Worm (Caenorhabditis elegans) whole organism, young adult: ENCODE results near the gene ddl-2.
A peak's percentile ranks its signal among the peaks of the same experiment; 100 is the strongest.

Experiments
- B0019.2 ChIP-seq: fragments of 200-800 bp; sonication (Bioruptor generic); conservative IDR thresholded peaks from 2 replicates; pipeline ENCODE4 v1.3.6; 2022; ENCODE audit warnings: missing genetic modification reagents, missing genetic modification characterization, missing compliant biosample characterization
- F10E7.11 ChIP-seq: sonication (generic microtip); optimal IDR thresholded peaks from 2 replicates; lab custom pipeline; 2017; ENCODE audit warnings: mild to moderate bottlenecking, missing genetic modification characterization, moderate library complexity, missing compliant biosample characterization
- F22D6.2 ChIP-seq: sonication (generic microtip); optimal IDR thresholded peaks from 2 replicates; lab custom pipeline; 2016; ENCODE audit warnings: mild to moderate bottlenecking, missing genetic modification characterization, missing compliant biosample characterization
- F49E8.2 ChIP-seq: sonication (generic microtip); optimal IDR thresholded peaks from 3 replicates; lab custom pipeline; 2017; ENCODE audit warnings: missing genetic modification characterization, mild to moderate bottlenecking, missing compliant biosample characterization, antibody characterized with exemption, moderate library complexity; ENCODE audit not compliant: insufficient read depth
- F52B5.7 ChIP-seq: sonication (generic microtip); optimal IDR thresholded peaks from 2 replicates; lab custom pipeline; 2016; ENCODE audit warnings: mild to moderate bottlenecking, missing genetic modification characterization, missing compliant biosample characterization
- K11D2.4 ChIP-seq: fragments of 200-800 bp; sonication (Bioruptor generic); IDR thresholded peaks from 2 replicates; pipeline ENCODE4 v1.3.6; 2022; ENCODE audit warnings: missing genetic modification reagents, missing genetic modification characterization, missing compliant biosample characterization
- T26A5.8 ChIP-seq: sonication (generic microtip); optimal IDR thresholded peaks from 2 replicates; lab custom pipeline; 2016; ENCODE audit warnings: missing genetic modification characterization, missing compliant biosample characterization
- Y56A3A.18 ChIP-seq: fragments of 200-800 bp; sonication (Bioruptor generic); IDR thresholded peaks from 2 replicates; pipeline ENCODE4 v1.3.6; 2022; ENCODE audit warnings: missing genetic modification reagents, missing genetic modification characterization, missing compliant biosample characterization
- Y67H2A.10 ChIP-seq: fragments of 200-800 bp; sonication (Bioruptor generic); conservative IDR thresholded peaks from 2 replicates; pipeline ENCODE4 v1.3.6; 2022; ENCODE audit warnings: missing genetic modification reagents, missing genetic modification characterization, missing compliant biosample characterization
- ZK185.1 ChIP-seq: sonication (generic microtip); optimal IDR thresholded peaks from 2 replicates; lab custom pipeline; 2016; ENCODE audit warnings: mild to moderate bottlenecking, missing genetic modification characterization, missing compliant biosample characterization; ENCODE audit not compliant: poor library complexity, severe bottlenecking
- akir-1 ChIP-seq: fragments of 200-800 bp; sonication (Bioruptor generic); optimal IDR thresholded peaks from 2 replicates; lab custom pipeline; 2018; ENCODE audit warnings: mild to moderate bottlenecking, missing genetic modification characterization, moderate library complexity, missing compliant biosample characterization
- aptf-2 ChIP-seq: fragments of 200-800 bp; sonication (Bioruptor generic); conservative IDR thresholded peaks from 2 replicates; pipeline ENCODE4 v1.3.6; 2022; ENCODE audit warnings: missing genetic modification reagents, missing genetic modification characterization, missing compliant biosample characterization
- atf-7 ChIP-seq: sonication (generic microtip); optimal IDR thresholded peaks from 2 replicates; lab custom pipeline; 2017; ENCODE audit warnings: mild to moderate bottlenecking, missing genetic modification characterization, missing compliant biosample characterization
- attf-3 ChIP-seq: fragments of 200-800 bp; sonication (Bioruptor generic); conservative IDR thresholded peaks from 2 replicates; pipeline ENCODE4 v1.3.6; 2022; ENCODE audit warnings: missing genetic modification reagents, missing genetic modification characterization, missing compliant biosample characterization
- bed-1 ChIP-seq: fragments of 200-800 bp; sonication (Bioruptor generic); IDR thresholded peaks from 2 replicates; pipeline ENCODE4 v1.3.6; 2022; ENCODE audit warnings: missing genetic modification reagents, missing genetic modification characterization, missing compliant biosample characterization
- ceh-27 ChIP-seq: fragments of 200-800 bp; sonication (Bioruptor generic); optimal IDR thresholded peaks from 2 replicates; lab custom pipeline; 2018; ENCODE audit warnings: mild to moderate bottlenecking, missing genetic modification characterization, moderate library complexity, missing compliant biosample characterization
- ceh-91 ChIP-seq: fragments of 200-800 bp; sonication (Bioruptor generic); IDR thresholded peaks from 2 replicates; pipeline ENCODE4 v1.3.6; 2022; ENCODE audit warnings: missing genetic modification reagents, missing genetic modification characterization, missing compliant biosample characterization
- chd-7 ChIP-seq: sonication (generic microtip); optimal IDR thresholded peaks from 2 replicates; lab custom pipeline; 2016; ENCODE audit warnings: mild to moderate bottlenecking, missing genetic modification characterization, moderate library complexity, missing compliant biosample characterization
- efl-1 ChIP-seq: fragments of 150-350 bp; optimal IDR thresholded peaks from 2 replicates; lab custom pipeline; 2014; ENCODE audit warnings: missing biosample characterization, missing genetic modification reagents, missing genetic modification characterization
- egl-44 ChIP-seq: fragments of 200-800 bp; sonication (Bioruptor generic); IDR thresholded peaks from 2 replicates; pipeline ENCODE4 v1.3.6; 2022; ENCODE audit warnings: missing genetic modification reagents, missing genetic modification characterization, missing compliant biosample characterization
- ekl-4 ChIP-seq: fragments of 200-800 bp; sonication (Bioruptor generic); IDR thresholded peaks from 2 replicates; pipeline ENCODE4 v1.3.6; 2022; ENCODE audit warnings: missing genetic modification reagents, missing genetic modification characterization, missing compliant biosample characterization
- fkh-3 ChIP-seq: sonication (generic microtip); optimal IDR thresholded peaks from 2 replicates; lab custom pipeline; 2016; ENCODE audit warnings: mild to moderate bottlenecking, missing genetic modification characterization, missing compliant biosample characterization
- let-607 ChIP-seq, 2 experiments: fragments of 200-800 bp in 1 of 2; sonication (Bioruptor generic) in 1 of 2; sonication (generic microtip) in 1 of 2; optimal IDR thresholded peaks; 2 replicates each; lab custom pipeline; 2016 to 2018; ENCODE audit warnings: mild to moderate bottlenecking in 2 of 2, missing compliant biosample characterization in 2 of 2, missing genetic modification characterization in 2 of 2, moderate library complexity in 2 of 2, missing genotype in 1 of 2
- lin-35 ChIP-seq, 3 experiments: fragments of 150-350 bp in 2 of 3; sonication (generic microtip) in 1 of 3; optimal IDR thresholded peaks; 2 replicates each; lab custom pipeline; 2014 to 2018; ENCODE audit warnings: missing biosample characterization in 3 of 3, missing genetic modification characterization in 3 of 3, missing genetic modification reagents in 3 of 3
- lin-40 ChIP-seq: sonication (generic microtip); optimal IDR thresholded peaks from 2 replicates; lab custom pipeline; 2016; ENCODE audit warnings: missing genetic modification characterization, mild to moderate bottlenecking, missing compliant biosample characterization, missing genotype, missing genetic modification reagents
- lin-54 ChIP-seq: fragments of 200-800 bp; sonication (Bioruptor generic); optimal IDR thresholded peaks from 2 replicates; lab custom pipeline; 2018; ENCODE audit warnings: mild to moderate bottlenecking, missing genetic modification characterization, missing compliant biosample characterization
- lsl-1 ChIP-seq: fragments of 200-800 bp; sonication (Bioruptor generic); optimal IDR thresholded peaks from 2 replicates; lab custom pipeline; 2018; ENCODE audit warnings: mild to moderate bottlenecking, missing genetic modification characterization, moderate library complexity, missing compliant biosample characterization
- madf-10 ChIP-seq: sonication (generic microtip); optimal IDR thresholded peaks from 2 replicates; lab custom pipeline; 2016; ENCODE audit warnings: mild to moderate bottlenecking, missing genetic modification characterization, missing compliant biosample characterization
- madf-3 ChIP-seq: fragments of 200-800 bp; sonication (Bioruptor generic); IDR thresholded peaks from 2 replicates; pipeline ENCODE4 v1.3.6; 2022; ENCODE audit warnings: missing genetic modification reagents, missing genetic modification characterization, missing compliant biosample characterization
- madf-6 ChIP-seq: fragments of 200-800 bp; sonication (Bioruptor generic); IDR thresholded peaks from 2 replicates; pipeline ENCODE4 v1.3.6; 2022; ENCODE audit warnings: missing genetic modification reagents, missing genetic modification characterization, missing compliant biosample characterization
- madf-8 ChIP-seq: fragments of 200-800 bp; sonication (Bioruptor generic); conservative IDR thresholded peaks from 2 replicates; pipeline ENCODE4 v1.3.6; 2022; ENCODE audit warnings: missing genetic modification reagents, missing genetic modification characterization, missing compliant biosample characterization
- nhr-120 ChIP-seq: fragments of 200-800 bp; sonication (Bioruptor generic); IDR thresholded peaks from 2 replicates; pipeline ENCODE4 v1.3.6; 2022; ENCODE audit warnings: missing genetic modification characterization, missing compliant biosample characterization
- nhr-90 ChIP-seq: sonication (generic microtip); optimal IDR thresholded peaks from 2 replicates; lab custom pipeline; 2016; ENCODE audit warnings: missing genotype, mild to moderate bottlenecking, missing genetic modification characterization, missing compliant biosample characterization
- pbrm-1 ChIP-seq: fragments of 200-800 bp; sonication (Bioruptor generic); IDR thresholded peaks from 2 replicates; pipeline ENCODE4 v1.3.6; 2022; ENCODE audit warnings: missing genetic modification reagents, missing genetic modification characterization, missing compliant biosample characterization
- rcor-1 ChIP-seq: fragments of 200-800 bp; sonication (Bioruptor generic); IDR thresholded peaks from 2 replicates; pipeline ENCODE4 v1.3.6; 2022; ENCODE audit warnings: missing genetic modification reagents, missing genetic modification characterization, missing compliant biosample characterization
- repo-1 ChIP-seq: sonication (generic microtip); optimal IDR thresholded peaks from 2 replicates; lab custom pipeline; 2017; ENCODE audit warnings: mild to moderate bottlenecking, missing genetic modification characterization, missing compliant biosample characterization
- rpc-1 ChIP-seq, 2 experiments: fragments of 150-350 bp in 1 of 2; sonication (generic microtip) in 1 of 2; optimal IDR thresholded peaks; 2 replicates each; lab custom pipeline; 2014 to 2018; ENCODE audit warnings: missing biosample characterization in 1 of 2, missing genetic modification characterization in 1 of 2, missing genetic modification reagents in 1 of 2, missing genotype in 1 of 2
- sdz-38 ChIP-seq: sonication (generic microtip); optimal IDR thresholded peaks from 2 replicates; lab custom pipeline; 2016; ENCODE audit warnings: missing genotype, missing genetic modification characterization, missing compliant biosample characterization
- snpc-3.4 ChIP-seq: sonication (generic microtip); optimal IDR thresholded peaks from 2 replicates; lab custom pipeline; 2017; ENCODE audit warnings: missing genetic modification characterization, mild to moderate bottlenecking, missing compliant biosample characterization, antibody characterized with exemption, moderate library complexity, missing genotype, missing genetic modification reagents
- snpc-4 ChIP-seq, 5 experiments: fragments of 150-350 bp in 1 of 5; sonication (generic microtip) in 4 of 5; optimal IDR thresholded peaks; 2 replicates each; lab custom pipeline; 2014 to 2018; ENCODE audit warnings: missing genetic modification characterization in 5 of 5, missing biosample characterization in 3 of 5, antibody characterized with exemption in 2 of 5, mild to moderate bottlenecking in 2 of 5, missing compliant biosample characterization in 2 of 5, missing genotype in 2 of 5, moderate library complexity in 2 of 5, missing genetic modification reagents in 1 of 5
- sptf-2 ChIP-seq: fragments of 200-800 bp; sonication (Bioruptor generic); optimal IDR thresholded peaks from 2 replicates; lab custom pipeline; 2018; ENCODE audit warnings: mild to moderate bottlenecking, missing genetic modification characterization, missing compliant biosample characterization
- tbp1 ChIP-seq: fragments of 200-800 bp; sonication (Bioruptor generic); optimal IDR thresholded peaks from 2 replicates; lab custom pipeline; 2018; ENCODE audit warnings: mild to moderate bottlenecking, missing genetic modification characterization, missing compliant biosample characterization
- tlf-1 ChIP-seq: fragments of 200-800 bp; sonication (Bioruptor generic); optimal IDR thresholded peaks from 2 replicates; lab custom pipeline; 2018; ENCODE audit warnings: mild to moderate bottlenecking, missing genetic modification characterization, missing compliant biosample characterization
- unc-130 ChIP-seq: sonication (generic microtip); optimal IDR thresholded peaks from 2 replicates; lab custom pipeline; 2016; ENCODE audit warnings: missing genetic modification reagents, missing genetic modification characterization, missing compliant biosample characterization
- ztf-22 ChIP-seq: fragments of 200-800 bp; sonication (Bioruptor generic); optimal IDR thresholded peaks from 2 replicates; lab custom pipeline; 2018; ENCODE audit warnings: mild to moderate bottlenecking, missing genetic modification characterization, moderate library complexity, missing compliant biosample characterization
- ztf-26 ChIP-seq: sonication (generic microtip); optimal IDR thresholded peaks from 2 replicates; lab custom pipeline; 2017; ENCODE audit warnings: missing genetic modification characterization, missing compliant biosample characterization
- ztf-3 ChIP-seq: fragments of 200-800 bp; sonication (Bioruptor generic); optimal IDR thresholded peaks from 2 replicates; lab custom pipeline; 2018; ENCODE audit warnings: mild to moderate bottlenecking, missing genetic modification characterization, missing compliant biosample characterization

The ddl-2 gene

DNA sequence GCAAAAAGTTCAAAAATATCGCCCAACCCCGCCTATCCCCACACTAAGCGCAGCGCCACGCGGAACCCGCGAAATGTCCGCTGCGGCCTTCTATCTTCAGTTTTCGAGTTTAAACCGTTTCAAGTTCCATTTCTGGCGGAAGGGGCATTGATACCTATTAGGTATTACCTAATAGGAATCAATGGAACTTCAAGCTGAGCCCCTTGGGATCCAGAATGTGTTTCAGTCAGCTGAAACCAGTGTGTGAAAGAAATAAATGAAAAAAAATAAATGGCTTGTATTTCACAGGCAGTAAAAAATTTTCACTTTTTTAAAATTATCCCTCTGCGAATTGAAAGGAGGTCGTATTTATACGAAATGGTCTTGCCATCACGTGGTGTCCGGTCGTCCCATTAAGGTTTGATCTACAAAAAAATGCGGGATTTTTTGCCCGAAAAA is 26.2 kb downstream of the ddl-2 start (continued):
- TF ChIP-seq pbrm-1 (GFP tag; lab: Robert Waterston, UW) (peak; percentile 88; the same call in 1 of the 2 replicates), snpc-4 (GFP tag; optimal IDR thresholded peaks at IDR 0.05; lab: Kevin White, UChicago) (peak; percentile 98), snpc-4 (tag; optimal IDR thresholded peaks at IDR 0.05; lab: Kevin White, UChicago) (peak; percentile 94 to 99 (median 98)), madf-6 (GFP tag; lab: Robert Waterston, UW) (peak; percentile 89), Y67H2A.10 (no peak), lin-40 (no peak), B0019.2 (GFP tag; lab: Robert Waterston, UW) (peak; percentile 49; the same call in 1 of the 2 replicates), madf-10 (tag; lab: Kevin White, UChicago) (no peak), F10E7.11 (tag; lab: Kevin White, UChicago) (no peak), tlf-1 (peak; percentile 68), attf-3 (GFP tag; lab: Robert Waterston, UW) (peak; percentile 39; the same call in 1 of the 2 replicates), egl-44 (peak; percentile 52; the same call in 1 of the 2 replicates), akir-1 (GFP tag; lab: Kevin White, UChicago) (no peak), fkh-3 (tag; lab: Kevin White, UChicago) (no peak), Y56A3A.18 (GFP tag; lab: Robert Waterston, UW) (no peak), repo-1 (no peak), efl-1 (GFP tag; lab: Kevin White, UChicago) (peak; percentile 63), sdz-38 (no peak), rpc-1 (optimal IDR thresholded peaks at IDR 0.05; lab: Kevin White, UChicago) (no peak), rpc-1 (tag; optimal IDR thresholded peaks at IDR 0.05; lab: Kevin White, UChicago) (no peak), madf-8 (GFP tag; lab: Robert Waterston, UW) (peak; percentile 48), ztf-3 (no peak), ceh-91 (GFP tag; lab: Robert Waterston, UW) (peak; percentile 61), snpc-3.4 (tag; lab: Kevin White, UChicago) (peak; percentile 98), ceh-27 (peak; percentile 7), ztf-22 (GFP tag; lab: Kevin White, UChicago) (no peak), unc-130 (peak; percentile 78), aptf-2 (GFP tag; lab: Robert Waterston, UW) (no peak), sptf-2 (GFP tag; lab: Kevin White, UChicago) (peak; percentile 85), atf-7 (tag; lab: Kevin White, UChicago) (no peak), nhr-90 (tag; lab: Kevin White, UChicago) (no peak), chd-7 (tag; lab: Kevin White, UChicago) (no peak), ekl-4 (GFP tag; lab: Robert Waterston, UW) (peak; percentile 91), lin-54 (GFP tag; lab: Kevin White, UChicago) (peak; percentile 76), lsl-1 (GFP tag; lab: Kevin White, UChicago) (peak; percentile 81), F52B5.7 (tag; lab: Kevin White, UChicago) (no peak), madf-3 (0 out of 2 replicates have a peak, but pooled peaks have one; percentile 29), lin-35 (GFP tag; optimal IDR thresholded peaks at IDR 0.05; lab: Kevin White, UChicago) (peak in 1 of 3 experiments; percentile 29), ZK185.1 (tag; lab: Kevin White, UChicago) (no peak), bed-1 (GFP tag; lab: Robert Waterston, UW) (no peak), F49E8.2 (tag; lab: Kevin White, UChicago) (peak; percentile 93), F22D6.2 (tag; lab: Kevin White, UChicago) (no peak), K11D2.4 (GFP tag; lab: Robert Waterston, UW) (no peak), T26A5.8 (tag; lab: Kevin White, UChicago) (peak; percentile 43), let-607 (tag; optimal IDR thresholded peaks at IDR 0.05; lab: Kevin White, UChicago) (no peak), tbp1 (peak; percentile 78), rcor-1 (GFP tag; lab: Robert Waterston, UW) (peak; percentile 81), ztf-26 (no peak), nhr-120 (GFP tag; lab: Robert Waterston, UW) (no peak)
